Fruit fly (Drosophila melanogaster): ENCODE measurements around the gene CG13998.

DNA sequence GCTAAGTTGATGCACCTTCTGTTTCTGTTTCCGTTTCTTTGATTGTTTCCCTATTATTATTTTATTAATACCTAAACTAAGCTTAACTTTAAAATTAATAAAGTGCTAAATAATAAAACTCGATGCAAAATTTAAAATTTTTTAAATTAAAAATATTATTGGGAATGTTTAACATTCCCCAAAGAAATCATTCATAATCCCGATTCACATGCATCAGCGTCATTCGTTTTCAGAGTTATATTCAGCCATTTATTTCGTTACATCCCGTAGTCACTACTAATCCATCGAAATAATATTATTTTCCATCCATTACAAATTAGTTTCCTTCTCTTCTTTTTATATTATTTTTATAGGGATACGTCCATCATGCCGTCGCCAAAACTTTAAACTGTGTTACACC is 9.1 kb downstream of the CG13998 start:
- TF ChIP-seq Myc (optimal IDR thresholded peaks at IDR 0.05) (no peak), dsf (GFP tag; optimal IDR thresholded peaks at IDR 0.05; ENCODE audit: borderline replicate concordance) (no peak), Dfd (GFP tag; optimal IDR thresholded peaks at IDR 0.05) (no peak)
